Worm (Caenorhabditis elegans) whole organism, L2 larva: Measurements from ENCODE around the gene ugt-36.

Experiments used
- C34F6.9 ChIP-seq: fragments of 150-350 bp; optimal IDR thresholded peaks from 2 replicates; lab custom pipeline; 2014; ENCODE audit warnings: missing biosample characterization, missing genetic modification characterization
- F13H6.1 ChIP-seq: sonication (generic microtip); optimal IDR thresholded peaks from 2 replicates; lab custom pipeline; 2016; ENCODE audit warnings: missing genetic modification characterization, missing compliant biosample characterization
- R02D3.7 ChIP-seq: fragments of 150-350 bp; optimal IDR thresholded peaks from 2 replicates; lab custom pipeline; 2014; ENCODE audit warnings: missing biosample characterization, missing genetic modification characterization
- Y55F3AM.14 ChIP-seq: fragments of 200-800 bp; sonication (Bioruptor generic); optimal IDR thresholded peaks from 2 replicates; lab custom pipeline; 2018; ENCODE audit warnings: mild to moderate bottlenecking, missing genetic modification characterization, missing compliant biosample characterization
- ZK546.5 ChIP-seq: sonication (generic microtip); optimal IDR thresholded peaks from 2 replicates; lab custom pipeline; 2017; ENCODE audit warnings: missing biosample characterization, missing genetic modification characterization
- alr-1 ChIP-seq: fragments of 150-350 bp; optimal IDR thresholded peaks from 2 replicates; lab custom pipeline; 2014; ENCODE audit warnings: missing biosample characterization, missing genetic modification characterization
- aly-2 ChIP-seq: fragments of 150-350 bp; optimal IDR thresholded peaks from 2 replicates; lab custom pipeline; 2014; ENCODE audit warnings: missing biosample characterization, missing genetic modification characterization
- ama-1 ChIP-seq: fragments of 150-350 bp; optimal IDR thresholded peaks from 2 replicates; lab custom pipeline; 2018; ENCODE audit warnings: inconsistent platforms
- blmp-1 ChIP-seq: sonication (generic microtip); optimal IDR thresholded peaks from 2 replicates; lab custom pipeline; 2017; ENCODE audit warnings: missing genetic modification characterization, mild to moderate bottlenecking, missing compliant biosample characterization, antibody characterized with exemption, moderate library complexity; ENCODE audit not compliant: insufficient read depth
- ceh-16 ChIP-seq: fragments of 150-350 bp; optimal IDR thresholded peaks from 2 replicates; lab custom pipeline; 2014; ENCODE audit warnings: missing biosample characterization, missing genetic modification characterization
- ceh-82 ChIP-seq: fragments of 150-350 bp; optimal IDR thresholded peaks from 2 replicates; lab custom pipeline; 2014; ENCODE audit warnings: missing biosample characterization, missing genetic modification characterization
- crh-2 ChIP-seq: sonication (generic microtip); optimal IDR thresholded peaks from 2 replicates; lab custom pipeline; 2017; ENCODE audit warnings: missing biosample characterization, missing genetic modification characterization
- dmd-4 ChIP-seq: sonication (generic microtip); optimal IDR thresholded peaks from 2 replicates; lab custom pipeline; 2017; ENCODE audit warnings: missing biosample characterization, missing genetic modification characterization
- egl-27 ChIP-seq: sonication (generic microtip); optimal IDR thresholded peaks from 3 replicates; lab custom pipeline; 2017; ENCODE audit warnings: missing biosample characterization, missing genetic modification reagents, missing genetic modification characterization
- elt-1 ChIP-seq: fragments of 150-350 bp; optimal IDR thresholded peaks from 2 replicates; lab custom pipeline; 2014; ENCODE audit warnings: missing biosample characterization, missing genetic modification characterization
- elt-3 ChIP-seq: sonication (generic microtip); optimal IDR thresholded peaks from 2 replicates; lab custom pipeline; 2017; ENCODE audit warnings: missing biosample characterization, missing genetic modification characterization
- fos-1 ChIP-seq: fragments of 150-350 bp; optimal IDR thresholded peaks from 2 replicates; lab custom pipeline; 2014; ENCODE audit warnings: missing biosample characterization, missing genetic modification characterization
- gmeb-1 ChIP-seq: fragments of 150-350 bp; optimal IDR thresholded peaks from 2 replicates; lab custom pipeline; 2014; ENCODE audit warnings: missing biosample characterization, missing genetic modification characterization
- lin-11 ChIP-seq: fragments of 150-350 bp; sonication (generic microtip); optimal IDR thresholded peaks from 2 replicates; lab custom pipeline; 2014; ENCODE audit warnings: missing biosample characterization, missing genetic modification characterization, inconsistent platforms, mixed read lengths
- lin-13 ChIP-seq: fragments of 150-350 bp; optimal IDR thresholded peaks from 2 replicates; lab custom pipeline; 2014; ENCODE audit warnings: missing biosample characterization, missing genetic modification reagents, missing genetic modification characterization
- lin-39 ChIP-seq: fragments of 150-350 bp; optimal IDR thresholded peaks from 2 replicates; lab custom pipeline; 2014; ENCODE audit warnings: missing biosample characterization, missing genetic modification reagents, missing genetic modification characterization
- lsy-2 ChIP-seq, 2 experiments: fragments of 150-350 bp in 1 of 2; sonication (generic microtip) in 1 of 2; optimal IDR thresholded peaks; 2 replicates each; lab custom pipeline; 2014 to 2017; ENCODE audit warnings: missing biosample characterization in 2 of 2, missing genetic modification characterization in 2 of 2
- mab-5 ChIP-seq: fragments of 150-350 bp; optimal IDR thresholded peaks from 2 replicates; lab custom pipeline; 2014; ENCODE audit warnings: missing biosample characterization, missing genetic modification characterization
- mbf-1 ChIP-seq: sonication (generic microtip); optimal IDR thresholded peaks from 2 replicates; lab custom pipeline; 2017; ENCODE audit warnings: missing biosample characterization, missing genetic modification characterization
- mdl-1 ChIP-seq, 2 experiments: fragments of 150-350 bp in 1 of 2; sonication (generic microtip) in 1 of 2; optimal IDR thresholded peaks; 2 replicates each; lab custom pipeline; 2017; ENCODE audit warnings: missing biosample characterization in 2 of 2, missing genetic modification characterization in 2 of 2
- nhr-10 ChIP-seq: sonication (generic microtip); optimal IDR thresholded peaks from 2 replicates; lab custom pipeline; 2017; ENCODE audit warnings: missing biosample characterization, missing genetic modification characterization
- nhr-11 ChIP-seq: fragments of 150-350 bp; optimal IDR thresholded peaks from 2 replicates; lab custom pipeline; 2014; ENCODE audit warnings: missing biosample characterization, missing genetic modification characterization
- nhr-12 ChIP-seq: fragments of 150-350 bp; optimal IDR thresholded peaks from 2 replicates; lab custom pipeline; 2014; ENCODE audit warnings: missing biosample characterization, missing genetic modification characterization
- nhr-129 ChIP-seq: fragments of 150-350 bp; optimal IDR thresholded peaks from 2 replicates; lab custom pipeline; 2014; ENCODE audit warnings: missing biosample characterization, missing genetic modification characterization
- nhr-21 ChIP-seq: fragments of 150-350 bp; optimal IDR thresholded peaks from 2 replicates; lab custom pipeline; 2014; ENCODE audit warnings: missing biosample characterization, missing genetic modification characterization
- nhr-23 ChIP-seq: fragments of 150-350 bp; optimal IDR thresholded peaks from 2 replicates; lab custom pipeline; 2014; ENCODE audit warnings: missing biosample characterization, missing genetic modification reagents, missing genetic modification characterization
- nhr-237 ChIP-seq: fragments of 150-350 bp; optimal IDR thresholded peaks from 2 replicates; lab custom pipeline; 2014; ENCODE audit warnings: missing biosample characterization, missing genetic modification characterization
- nhr-25 ChIP-seq: fragments of 150-350 bp; sonication (generic microtip); optimal IDR thresholded peaks from 3 replicates; lab custom pipeline; 2014; ENCODE audit warnings: missing biosample characterization, missing genetic modification characterization
- nhr-6 ChIP-seq: fragments of 150-350 bp; optimal IDR thresholded peaks from 2 replicates; lab custom pipeline; 2014; ENCODE audit warnings: missing biosample characterization, missing genetic modification characterization
- nhr-77 ChIP-seq: fragments of 150-350 bp; optimal IDR thresholded peaks from 2 replicates; lab custom pipeline; 2014; ENCODE audit warnings: missing biosample characterization, missing genetic modification characterization
- peb-1 ChIP-seq: fragments of 150-350 bp; optimal IDR thresholded peaks from 2 replicates; lab custom pipeline; 2014; ENCODE audit warnings: missing biosample characterization, missing genetic modification characterization
- sem-4 ChIP-seq: fragments of 150-350 bp; optimal IDR thresholded peaks from 2 replicates; lab custom pipeline; 2014; ENCODE audit warnings: missing biosample characterization, missing genetic modification reagents, missing genetic modification characterization
- skn-1 ChIP-seq: sonication (generic microtip); optimal IDR thresholded peaks from 2 replicates; lab custom pipeline; 2017; ENCODE audit warnings: missing biosample characterization, missing genetic modification characterization
- sma-3 ChIP-seq: sonication (generic microtip); optimal IDR thresholded peaks from 2 replicates; lab custom pipeline; 2016; ENCODE audit warnings: missing genetic modification reagents, missing genetic modification characterization, missing compliant biosample characterization
- sma-9 ChIP-seq, 2 experiments: fragments of 150-350 bp in 1 of 2; sonication (generic microtip) in 1 of 2; optimal IDR thresholded peaks; 2 replicates each; lab custom pipeline; 2014 to 2016; ENCODE audit warnings: missing genetic modification characterization in 2 of 2, mild to moderate bottlenecking in 1 of 2, missing biosample characterization in 1 of 2, missing compliant biosample characterization in 1 of 2, missing genetic modification reagents in 1 of 2, moderate library complexity in 1 of 2
- snpc-4 ChIP-seq: fragments of 150-350 bp; optimal IDR thresholded peaks from 2 replicates; lab custom pipeline; 2014; ENCODE audit warnings: missing biosample characterization, missing genetic modification characterization
- unc-39 ChIP-seq: fragments of 150-350 bp; optimal IDR thresholded peaks from 2 replicates; lab custom pipeline; 2014; ENCODE audit warnings: missing biosample characterization, missing genetic modification characterization
- unc-55 ChIP-seq: fragments of 150-350 bp; sonication (generic microtip); optimal IDR thresholded peaks from 3 replicates; lab custom pipeline; 2014; ENCODE audit warnings: missing biosample characterization, missing genetic modification reagents, missing genetic modification characterization
- unc-62 ChIP-seq: fragments of 150-350 bp; optimal IDR thresholded peaks from 2 replicates; lab custom pipeline; 2014; ENCODE audit warnings: missing biosample characterization, missing genetic modification reagents, missing genetic modification characterization
- zag-1 ChIP-seq: fragments of 150-350 bp; optimal IDR thresholded peaks from 2 replicates; lab custom pipeline; 2014; ENCODE audit warnings: missing biosample characterization, missing genetic modification characterization
- ztf-1 ChIP-seq: fragments of 200-800 bp; sonication (Bioruptor generic); conservative IDR thresholded peaks from 2 replicates; pipeline ENCODE4 v1.3.6; 2022; ENCODE audit warnings: missing genetic modification characterization, missing compliant biosample characterization
- ztf-11 ChIP-seq: sonication (generic microtip); optimal IDR thresholded peaks from 2 replicates; lab custom pipeline; 2017; ENCODE audit warnings: missing biosample characterization, missing genetic modification characterization
- ztf-4 ChIP-seq: fragments of 150-350 bp; optimal IDR thresholded peaks from 2 replicates; lab custom pipeline; 2014; ENCODE audit warnings: missing biosample characterization, missing genetic modification characterization

The ugt-36 gene

DNA sequence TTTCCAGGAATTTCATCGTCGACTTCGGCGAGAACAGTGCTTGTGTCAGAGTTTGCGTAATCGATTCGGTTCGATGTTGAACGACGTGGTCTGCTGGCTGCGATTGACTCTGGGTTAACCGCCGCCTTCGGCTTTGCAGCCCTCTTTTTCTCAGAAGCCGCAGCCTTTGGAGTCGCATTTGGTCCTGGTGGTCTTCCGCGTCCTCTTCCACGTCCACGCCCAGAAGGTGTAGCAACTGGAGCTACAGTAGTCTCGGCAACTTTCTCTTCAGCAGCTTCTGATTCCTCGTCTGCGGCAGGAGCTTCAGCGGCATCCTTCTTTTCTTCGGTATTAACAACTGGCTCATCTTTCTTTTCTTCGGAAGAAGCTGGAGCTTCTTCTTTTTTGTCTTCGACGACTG, 28.0 kb downstream of the ugt-36 start:
- TF ChIP-seq fos-1 (tag; lab: Kevin White, UChicago) (no peak), ceh-82 (no peak), crh-2 (tag; lab: Kevin White, UChicago) (no peak), F13H6.1 (no peak)

DNA sequence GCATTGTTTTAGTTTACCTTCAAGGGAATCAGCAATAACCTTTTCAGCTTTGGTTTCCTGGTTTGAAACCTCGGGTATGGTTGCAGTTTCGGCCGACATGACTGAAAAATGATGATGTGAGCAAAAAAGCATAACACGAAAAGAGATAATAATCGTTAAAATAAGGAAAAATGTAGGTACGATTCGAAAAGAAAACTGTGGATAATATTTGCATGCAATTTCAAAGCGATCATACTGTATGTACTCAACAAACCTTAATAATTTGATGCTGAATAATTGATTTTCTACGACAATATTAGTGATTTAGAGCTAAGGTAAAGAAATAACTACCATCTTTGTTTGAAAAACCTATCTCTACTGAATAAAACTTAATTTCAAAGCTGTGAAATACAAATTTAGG, 29.2 kb downstream of the ugt-36 start, which contains the start of gene attf-2:
attf-2 (minus strand) TSS at position 101 of the 400 bp plus-strand sequence.
- TF ChIP-seq lsy-2 (tag; optimal IDR thresholded peaks at IDR 0.05; lab: Kevin White, UChicago) (no peak), egl-27 (tag; lab: Kevin White, UChicago) (no peak), elt-1 (tag; lab: Kevin White, UChicago) (no peak), skn-1 (tag; lab: Kevin White, UChicago) (no peak), blmp-1 (tag; lab: Kevin White, UChicago) (no peak)

DNA sequence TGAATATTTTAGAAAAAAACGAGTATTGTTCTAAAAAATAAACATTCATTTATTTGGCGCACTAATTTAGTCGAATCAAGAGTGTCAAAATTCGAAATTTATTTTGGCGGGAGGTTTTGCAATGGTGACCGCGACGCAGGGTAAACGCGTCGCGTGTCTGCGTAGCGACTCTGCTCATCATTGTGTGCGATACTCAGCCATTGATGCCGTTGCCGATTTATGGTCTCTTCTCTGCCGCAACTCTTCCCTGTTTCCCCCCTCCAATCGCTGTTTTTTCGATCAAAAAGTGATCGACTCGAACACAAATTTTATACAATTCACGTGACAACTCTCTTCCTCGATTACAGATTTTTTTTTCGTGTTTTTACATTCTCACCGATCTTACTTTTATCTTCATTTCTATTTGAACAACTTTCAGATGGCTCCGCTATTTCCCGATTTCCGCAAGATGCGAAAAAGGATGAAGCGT, 29.7 kb downstream of the ugt-36 start, which contains the start of gene F09G2.2:
F09G2.2 (plus strand) TSS at position 419 of the 469 bp plus-strand sequence.
- TF ChIP-seq nhr-25 (tag; lab: Kevin White, UChicago) (peak; percentile 90), lin-39 (tag; lab: Kevin White, UChicago) (no peak), ama-1 (lab: Kevin White, UChicago) (peak; percentile 64), fos-1 (tag; lab: Kevin White, UChicago) (peak; percentile 90), F13H6.1 (peak; percentile 89), ceh-82 (peak; percentile 47), nhr-21 (peak; percentile 88), nhr-10 (tag; lab: Kevin White, UChicago) (no peak), unc-62 (no peak), dmd-4 (tag; lab: Kevin White, UChicago) (no peak), zag-1 (tag; lab: Kevin White, UChicago) (peak; percentile 47), nhr-23 (tag; lab: Kevin White, UChicago) (no peak), lin-13 (GFP tag; lab: Kevin White, UChicago) (peak; percentile 94), crh-2 (tag; lab: Kevin White, UChicago) (peak; percentile 95), sma-3 (GFP tag; lab: Kevin White, UChicago) (peak; percentile 93), sem-4 (tag; lab: Kevin White, UChicago) (peak; percentile 84), nhr-6 (tag; lab: Kevin White, UChicago) (peak; percentile 80), ztf-1 (GFP tag; lab: Robert Waterston, UW) (no peak), Y55F3AM.14 (GFP tag; lab: Kevin White, UChicago) (peak; percentile 33), R02D3.7 (tag; lab: Kevin White, UChicago) (no peak), mab-5 (tag; lab: Kevin White, UChicago) (peak; percentile 76), unc-39 (no peak), egl-27 (tag; lab: Kevin White, UChicago) (peak; percentile 78), snpc-4 (peak; percentile 71), nhr-12 (tag; lab: Kevin White, UChicago) (no peak), skn-1 (tag; lab: Kevin White, UChicago) (no peak), sma-9 (GFP tag; optimal IDR thresholded peaks at IDR 0.05; lab: Kevin White, UChicago) (peak; percentile 93), sma-9 (tag; optimal IDR thresholded peaks at IDR 0.05; lab: Kevin White, UChicago) (no peak), ZK546.5 (tag; lab: Kevin White, UChicago) (peak; percentile 31), lsy-2 (tag; optimal IDR thresholded peaks at IDR 0.05; lab: Kevin White, UChicago) (peak; percentile 73 to 92), aly-2 (tag; lab: Kevin White, UChicago) (no peak), lin-11 (peak; percentile 90), gmeb-1 (tag; lab: Kevin White, UChicago) (peak; percentile 90), elt-1 (tag; lab: Kevin White, UChicago) (no peak), elt-3 (tag; lab: Kevin White, UChicago) (no peak), alr-1 (tag; lab: Kevin White, UChicago) (no peak), ztf-11 (tag; lab: Kevin White, UChicago) (no peak), nhr-237 (no peak), mbf-1 (tag; lab: Kevin White, UChicago) (no peak), blmp-1 (tag; lab: Kevin White, UChicago) (peak; percentile 76), nhr-129 (tag; lab: Kevin White, UChicago) (peak; percentile 90), peb-1 (no peak), nhr-11 (tag; lab: Kevin White, UChicago) (no peak), mdl-1 (tag; optimal IDR thresholded peaks at IDR 0.05; lab: Kevin White, UChicago) (peak in 1 of 2 experiments; percentile 48), nhr-77 (tag; lab: Kevin White, UChicago) (peak; percentile 45), unc-55 (GFP tag; lab: Kevin White, UChicago) (peak; percentile 96), ztf-4 (peak; percentile 71), C34F6.9 (tag; lab: Kevin White, UChicago) (peak; percentile 97), ceh-16 (tag; lab: Kevin White, UChicago) (peak; percentile 91)
